Worm (Caenorhabditis elegans): ENCODE data around the gene srg-39.

Gene srg-39

ce11 chrV:11190983-11191382, 38.8 kb upstream of the srg-39 start, which contains the start of gene lgc-49:
lgc-49 (plus strand) TSS chrV:11191283.
- TF ChIP-seq unc-42 (tag; optimal IDR thresholded peaks at IDR 0.05), result no peak
- no peak for TF ChIP-seq unc-55 (GFP tag; optimal IDR thresholded peaks at IDR 0.05)
- no peak for TF ChIP-seq ceh-30 (tag; optimal IDR thresholded peaks at IDR 0.05)
- TF ChIP-seq ceh-14 (tag; optimal IDR thresholded peaks at IDR 0.05), result no peak
- no peak for TF ChIP-seq pat-9 (tag; optimal IDR thresholded peaks at IDR 0.05)
- TF ChIP-seq F13H6.1 (tag; optimal IDR thresholded peaks at IDR 0.05), result no peak
- TF ChIP-seq ahr-1 (tag; optimal IDR thresholded peaks at IDR 0.05), result no peak

- TF ChIP-seq fkh-6 (tag; optimal IDR thresholded peaks at IDR 0.05) (no peak), ceh-24 (tag; optimal IDR thresholded peaks at IDR 0.05) (no peak), pha-4 (tag; optimal IDR thresholded peaks at IDR 0.05) (no peak), ceh-22 (tag; optimal IDR thresholded peaks at IDR 0.05) (no peak), ceh-31 (tag; optimal IDR thresholded peaks at IDR 0.05) (no peak), pha-2 (tag; optimal IDR thresholded peaks at IDR 0.05) (no peak), ama-1 (optimal IDR thresholded peaks at IDR 0.05) (no peak), F13H6.1 (tag; optimal IDR thresholded peaks at IDR 0.05) (no peak), madf-2 (tag; optimal IDR thresholded peaks at IDR 0.05) (no peak), pqm-1 (tag; optimal IDR thresholded peaks at IDR 0.05) (no peak), pat-9 (tag; optimal IDR thresholded peaks at IDR 0.05) (no peak), rnt-1 (tag; optimal IDR thresholded peaks at IDR 0.05) (no peak), ets-4 (tag; optimal IDR thresholded peaks at IDR 0.05) (no peak), gmeb-2 (tag; optimal IDR thresholded peaks at IDR 0.05) (no peak), K02D7.2 (tag; optimal IDR thresholded peaks at IDR 0.05) (no peak), ceh-2 (tag; optimal IDR thresholded peaks at IDR 0.05) (no peak), ceh-34 (tag; optimal IDR thresholded peaks at IDR 0.05) (no peak), elt-2 (tag; optimal IDR thresholded peaks at IDR 0.05) (no peak), ref-2 (tag; optimal IDR thresholded peaks at IDR 0.05) (no peak), T23F11.4 (GFP tag; optimal IDR thresholded peaks at IDR 0.05) (no peak)
Measured at ce11 chrV:11182925-11183324, 30.7 kb upstream of the srg-39 start, which contains the start of gene cnc-10. cnc-10 (plus strand) TSS chrV:11183225.

- TF ChIP-seq hlh-13 (GFP tag; optimal IDR thresholded peaks at IDR 0.05) (no peak), ceh-2 (tag; optimal IDR thresholded peaks at IDR 0.05) (no peak), ama-1 (optimal IDR thresholded peaks at IDR 0.05) (no peak), zip-5 (tag; optimal IDR thresholded peaks at IDR 0.05) (no peak), C08G9.2 (tag; optimal IDR thresholded peaks at IDR 0.05) (no peak), madf-2 (tag; optimal IDR thresholded peaks at IDR 0.05) (no peak), K02D7.2 (tag; optimal IDR thresholded peaks at IDR 0.05) (no peak), F13H6.1 (tag; optimal IDR thresholded peaks at IDR 0.05) (no peak), ttx-3 (tag; optimal IDR thresholded peaks at IDR 0.05) (no peak), lim-6 (tag; optimal IDR thresholded peaks at IDR 0.05) (no peak)
Measured at ce11 chrV:11180951-11181350, 28.7 kb upstream of the srg-39 start.

ce11 chrV:11177577-11177976, 25.3 kb upstream of the srg-39 start, which contains the start of gene gpa-1:
gpa-1 (minus strand) TSS chrV:11177677.
- TF ChIP-seq pha-4 (tag; optimal IDR thresholded peaks at IDR 0.05) (no peak), ceh-22 (tag; optimal IDR thresholded peaks at IDR 0.05) (no peak), dmd-4 (tag; optimal IDR thresholded peaks at IDR 0.05; ENCODE audit: borderline replicate concordance) (no peak), hlh-8 (tag; optimal IDR thresholded peaks at IDR 0.05) (no peak), sox-4 (tag; optimal IDR thresholded peaks at IDR 0.05) (no peak), ceh-14 (tag; optimal IDR thresholded peaks at IDR 0.05) (no peak), pqm-1 (tag; optimal IDR thresholded peaks at IDR 0.05) (no peak), ets-4 (tag; optimal IDR thresholded peaks at IDR 0.05) (no peak), ceh-48 (tag; optimal IDR thresholded peaks at IDR 0.05) (no peak), ceh-2 (tag; optimal IDR thresholded peaks at IDR 0.05) (no peak), ceh-30 (tag; optimal IDR thresholded peaks at IDR 0.05) (no peak), che-1 (tag; optimal IDR thresholded peaks at IDR 0.05) (no peak), pat-9 (tag; optimal IDR thresholded peaks at IDR 0.05) (no peak)

All from whole organism, late embryonic.